Fruit fly (Drosophila melanogaster): Measurements from ENCODE around the gene CG3119.

The CG3119 gene

DNA sequence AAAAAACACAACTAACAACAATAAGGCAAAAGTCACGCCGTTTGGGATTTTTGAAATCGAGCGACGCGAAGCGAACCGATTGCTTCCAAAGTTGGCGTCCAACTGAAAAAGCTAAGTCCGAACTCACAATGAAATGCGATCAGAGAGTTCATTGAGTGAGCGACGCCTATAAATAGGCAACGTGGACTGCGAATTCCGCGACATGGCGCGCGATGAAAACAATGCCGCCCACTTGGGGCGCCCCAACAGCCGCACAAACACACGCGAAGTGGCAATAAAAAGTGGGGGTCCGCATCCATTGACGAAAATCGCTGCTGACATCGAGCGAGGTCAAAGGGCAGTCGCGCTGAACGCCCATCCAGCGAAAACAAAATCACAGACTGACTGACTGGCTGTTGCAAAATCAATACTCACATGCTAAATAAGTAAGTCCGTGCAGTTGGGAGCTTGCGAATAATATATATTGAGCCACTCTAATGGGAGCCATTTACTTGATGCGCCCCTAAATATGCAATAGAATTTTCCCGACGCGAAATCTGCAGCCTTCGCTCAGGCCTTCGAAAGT is 17.7 kb upstream of the CG3119 start:
- TF ChIP-seq CG17801 (GFP tag; optimal IDR thresholded peaks at IDR 0.05; ENCODE audit: partially characterized antibody), result no peak

dm6 chr2L:2851589-2851988 is 14.0 kb upstream of the CG3119 start:
- TF ChIP-seq CG17801 (GFP tag; optimal IDR thresholded peaks at IDR 0.05; ENCODE audit: partially characterized antibody), result no peak

dm6 chr2L:2847112-2847682 is 9.6 kb upstream of the CG3119 start, which contains the start of the genes CG3117 and CG2983:
TSS of gene CG3117 (minus strand) at chr2L:2847212.
TSS of gene CG2983 (plus strand) at chr2L:2847632.
- no peak for TF ChIP-seq CG17801 (GFP tag; optimal IDR thresholded peaks at IDR 0.05; ENCODE audit: partially characterized antibody)

DNA sequence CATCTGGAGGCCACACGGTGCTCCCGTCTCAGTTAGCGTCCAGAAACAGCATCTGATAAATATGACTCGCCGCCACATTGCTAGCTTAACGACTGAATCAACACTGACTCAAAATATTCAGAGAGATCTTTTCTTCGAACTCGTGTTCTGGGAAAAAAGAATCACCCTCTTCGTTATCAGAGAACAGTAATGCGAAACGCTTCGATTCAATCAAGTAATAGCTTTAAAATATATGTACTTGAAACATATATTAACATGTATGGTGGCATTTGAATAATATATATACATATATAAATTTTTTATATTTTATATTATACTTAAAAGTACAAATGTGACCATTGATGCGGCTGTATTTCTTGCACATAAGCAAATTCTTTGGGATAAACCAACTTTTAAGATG is 8.0 kb upstream of the CG3119 start, which contains the start of gene CG18557:
CG18557 (minus strand) TSS at position 101 of the 400 bp plus-strand sequence.
- no peak for TF ChIP-seq CG17801 (GFP tag; optimal IDR thresholded peaks at IDR 0.05; ENCODE audit: partially characterized antibody)

DNA sequence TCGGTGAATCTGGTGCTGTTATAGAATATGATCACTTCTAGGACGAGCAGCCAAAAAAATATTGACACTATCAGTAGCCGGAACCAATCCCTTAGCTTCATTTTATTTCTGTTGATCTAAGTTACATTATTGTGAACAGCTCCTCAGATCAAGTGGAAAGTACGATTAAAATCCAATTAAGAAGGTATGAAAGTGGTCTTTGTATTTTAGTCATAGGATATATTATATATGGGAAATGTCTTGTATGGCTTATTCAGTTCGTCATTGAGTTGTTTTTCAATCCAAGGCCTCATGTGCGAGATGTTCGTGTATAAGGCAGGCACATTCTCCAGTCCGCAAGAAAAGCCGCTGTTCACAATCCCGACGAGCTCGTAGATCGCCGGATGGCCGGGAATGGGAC is 6.8 kb upstream of the CG3119 start, which contains the start of gene CG18558:
CG18558 (minus strand) TSS at position 101 of the 400 bp plus-strand sequence.
- no peak for TF ChIP-seq CG17801 (GFP tag; optimal IDR thresholded peaks at IDR 0.05; ENCODE audit: partially characterized antibody)

- TF ChIP-seq CG17801 (GFP tag; optimal IDR thresholded peaks at IDR 0.05; ENCODE audit: partially characterized antibody), result no peak
Observed at dm6 chr2L:2840311-2840710, 2.7 kb upstream of the CG3119 start.

DNA sequence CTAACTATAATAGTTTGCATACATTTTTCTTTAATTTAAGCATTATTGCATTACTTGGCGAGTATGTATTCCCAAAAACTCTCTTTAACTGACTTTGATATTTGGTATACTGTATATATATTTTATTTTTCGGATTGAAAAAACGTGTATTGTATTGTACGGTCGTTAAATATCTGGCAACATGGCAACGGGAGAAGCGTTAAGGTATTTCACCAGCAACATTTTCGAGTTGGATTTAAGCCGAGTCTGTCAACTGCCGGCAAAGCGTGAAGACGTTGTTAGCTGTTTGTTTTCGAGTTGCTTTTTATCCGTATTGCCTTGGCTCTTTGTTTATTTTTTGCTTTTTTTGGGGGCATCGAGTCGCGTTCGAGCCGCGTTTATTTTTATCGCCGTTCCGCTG is 2.2 kb upstream of the CG3119 start, which contains the start of gene CG2975:
CG2975 (plus strand) TSS at position 275 of the 400 bp plus-strand sequence.
- TF ChIP-seq CG17801 (GFP tag; optimal IDR thresholded peaks at IDR 0.05; ENCODE audit: partially characterized antibody), result no peak

- peak; percentile 49 for TF ChIP-seq CG17801 (GFP tag; optimal IDR thresholded peaks at IDR 0.05; ENCODE audit: partially characterized antibody)
Observed at dm6 chr2L:2830341-2830800, 7.3 kb downstream of the CG3119 start.

DNA sequence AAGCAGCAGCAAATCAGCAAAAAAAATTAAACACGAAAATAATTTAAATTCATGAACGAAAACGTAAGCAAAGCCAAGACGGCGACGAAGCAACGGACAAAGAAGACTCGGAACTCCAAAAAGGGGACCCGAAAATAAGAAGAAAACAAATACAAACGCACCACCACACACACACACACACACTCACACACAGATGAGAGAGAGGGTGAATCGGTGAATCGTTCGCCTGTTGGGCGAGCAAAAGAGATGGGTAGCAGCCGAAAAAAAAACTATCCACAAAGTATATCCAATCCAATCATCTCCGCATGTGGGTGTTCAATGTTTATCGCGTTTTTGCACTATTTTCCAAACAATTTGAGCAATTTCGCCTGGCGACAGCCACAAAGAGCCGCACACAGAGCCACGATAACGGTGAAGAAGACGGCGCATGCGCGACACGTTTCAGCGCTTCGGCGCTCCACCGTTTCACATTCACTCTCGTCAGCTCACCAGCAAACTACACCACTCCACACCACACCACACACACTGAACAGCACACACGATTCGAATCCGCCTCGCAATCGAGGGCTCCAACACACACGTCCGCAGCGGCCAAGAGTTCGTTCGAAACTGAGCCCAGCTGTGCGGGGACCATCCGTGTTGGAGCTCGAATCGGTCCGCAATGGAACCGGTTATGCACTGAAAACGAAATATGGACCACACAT is 7.8 kb downstream of the CG3119 start, which contains the start of gene Duox:
Duox (minus strand) TSS at position 612 of the 704 bp plus-strand sequence.
- no peak for TF ChIP-seq CG17801 (GFP tag; optimal IDR thresholded peaks at IDR 0.05; ENCODE audit: partially characterized antibody)

- TF ChIP-seq CG17801 (GFP tag; optimal IDR thresholded peaks at IDR 0.05; ENCODE audit: partially characterized antibody), result no peak
Observed at dm6 chr2L:2825406-2825805, 12.2 kb downstream of the CG3119 start, which contains the start of gene CG3123. TSS of gene CG3123 (minus strand) at chr2L:2825506.

DNA sequence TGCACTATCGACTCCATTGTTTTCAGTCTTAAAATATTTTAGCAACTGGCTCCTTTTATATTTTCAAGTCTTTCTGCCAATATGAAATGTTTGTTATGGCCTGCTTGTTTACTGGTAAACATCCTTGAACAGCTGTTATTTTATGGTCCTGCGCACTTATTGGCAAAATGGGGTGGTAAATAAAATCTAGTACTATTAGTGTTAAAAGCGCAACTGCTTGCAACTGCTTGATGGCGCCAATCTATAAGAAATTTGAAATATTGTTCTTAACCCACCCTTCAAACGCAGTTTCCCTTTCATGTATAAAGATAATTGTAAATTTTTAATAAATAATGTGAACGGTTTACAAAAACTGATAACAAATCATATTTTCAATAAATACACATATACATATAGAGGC is 22.0 kb downstream of the CG3119 start, which contains the start of gene G6P:
G6P (minus strand) TSS at position 88 of the 400 bp plus-strand sequence.
- no peak for TF ChIP-seq CG17801 (GFP tag; optimal IDR thresholded peaks at IDR 0.05; ENCODE audit: partially characterized antibody)

DNA sequence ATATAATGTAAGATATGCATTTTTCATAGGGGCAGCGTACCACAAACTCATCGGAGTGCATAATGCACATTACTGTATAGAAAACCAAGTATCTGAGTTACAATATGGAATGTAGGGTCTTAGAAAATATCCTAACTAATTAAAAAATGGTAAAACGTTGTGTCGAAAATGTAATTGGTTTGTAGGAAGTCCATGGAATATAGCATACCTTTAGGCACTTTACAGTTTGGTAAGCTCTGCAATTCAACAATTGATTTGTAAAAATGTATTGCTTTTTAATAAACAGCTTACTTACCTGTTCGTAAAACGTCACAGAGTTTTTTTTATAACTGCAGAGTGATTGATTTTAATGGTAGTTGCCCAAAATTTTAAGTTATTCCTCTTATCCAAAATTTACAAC is 25.5 kb downstream of the CG3119 start, which contains the start of gene CG2964:
CG2964 (plus strand) TSS at position 301 of the 400 bp plus-strand sequence.
- no peak for TF ChIP-seq CG17801 (GFP tag; optimal IDR thresholded peaks at IDR 0.05; ENCODE audit: partially characterized antibody)

DNA sequence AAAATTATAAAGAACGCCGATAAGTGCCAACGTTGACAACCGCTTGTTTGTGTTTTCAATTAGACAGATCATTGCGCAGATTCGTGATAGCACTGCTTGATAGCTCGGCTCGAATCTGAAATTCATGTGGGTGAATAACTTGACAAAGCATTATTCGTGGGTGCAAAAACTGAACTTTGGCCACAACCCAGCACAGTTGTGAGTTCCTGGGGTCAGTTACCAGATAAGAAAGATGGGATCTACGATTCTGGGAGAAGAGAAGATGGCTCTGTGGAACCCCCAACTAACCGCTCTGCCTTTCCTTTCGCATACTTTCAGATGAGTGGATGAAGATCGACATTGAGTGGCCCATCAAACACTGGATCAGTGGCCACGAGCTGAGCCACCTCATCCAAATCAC is 26.8 kb downstream of the CG3119 start:
- no peak for TF ChIP-seq CG17801 (GFP tag; optimal IDR thresholded peaks at IDR 0.05; ENCODE audit: partially characterized antibody)

- TF ChIP-seq CG17801 (GFP tag; optimal IDR thresholded peaks at IDR 0.05; ENCODE audit: partially characterized antibody), result no peak
Observed at dm6 chr2L:2808038-2808699, 29.5 kb downstream of the CG3119 start.

DNA sequence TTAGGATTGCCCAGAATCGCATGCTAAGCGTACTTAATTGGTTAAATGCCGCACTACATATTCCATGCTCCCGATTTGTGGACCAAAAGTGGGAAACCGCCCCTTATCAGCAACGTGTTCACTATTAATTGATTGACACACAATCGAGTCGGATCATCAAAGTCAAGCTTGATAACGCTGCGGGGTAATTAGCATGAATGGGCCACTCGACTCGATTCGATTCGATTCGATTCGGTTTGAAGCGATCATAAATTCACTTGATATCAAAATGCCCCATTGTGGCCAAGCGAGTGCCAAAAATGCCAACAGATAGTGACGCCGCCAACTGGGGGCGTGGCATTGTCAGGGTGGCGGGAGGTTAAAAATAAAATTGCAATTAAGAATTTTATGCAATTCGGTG is 30.0 kb downstream of the CG3119 start:
- TF ChIP-seq CG17801 (GFP tag; optimal IDR thresholded peaks at IDR 0.05; ENCODE audit: partially characterized antibody), result no peak
